Worm (Caenorhabditis elegans): ENCODE measurements around the gene ZK1307.9.
A peak's percentile ranks its signal among the peaks of the same experiment; 100 is the strongest.

ZK1307.9 gene

ce11 chrII:9621913-9622348 is 27.4 kb upstream of the ZK1307.9 start:
- TF ChIP-seq unc-62 (GFP tag; optimal IDR thresholded peaks at IDR 0.05) (no peak), pha-4 (tag; optimal IDR thresholded peaks at IDR 0.05) (peak; percentile 91), nhr-23 (tag; optimal IDR thresholded peaks at IDR 0.05) (peak; percentile 8)

ce11 chrII:9624110-9624695 is 25.1 kb upstream of the ZK1307.9 start, which contains the start of the genes dnj-20 and ZK1307.8:
Gene dnj-20 (minus strand): TSS chrII:9624176.
Gene ZK1307.8 (plus strand): TSS chrII:9624613.
- no peak for TF ChIP-seq ceh-9 (tag; optimal IDR thresholded peaks at IDR 0.05)
- no peak for TF ChIP-seq ama-1 (optimal IDR thresholded peaks at IDR 0.05)
- peak; percentile 34 for TF ChIP-seq pqm-1 (tag; optimal IDR thresholded peaks at IDR 0.05)
- peak; percentile 40 for TF ChIP-seq lin-15B (tag; optimal IDR thresholded peaks at IDR 0.05)
- TF ChIP-seq egl-5 (tag; optimal IDR thresholded peaks at IDR 0.05): no peak
- no peak for TF ChIP-seq ceh-28 (tag; optimal IDR thresholded peaks at IDR 0.05)
- no peak for TF ChIP-seq nhr-25 (tag; optimal IDR thresholded peaks at IDR 0.05)
- no peak for TF ChIP-seq daf-12 (tag; optimal IDR thresholded peaks at IDR 0.05)
- TF ChIP-seq egl-27 (tag; optimal IDR thresholded peaks at IDR 0.05): no peak
- TF ChIP-seq fkh-2 (tag; optimal IDR thresholded peaks at IDR 0.05): no peak
- no peak for TF ChIP-seq nhr-237 (tag; optimal IDR thresholded peaks at IDR 0.05)
- no peak for TF ChIP-seq R02D3.7 (tag; optimal IDR thresholded peaks at IDR 0.05)
- no peak for TF ChIP-seq unc-62 (GFP tag; optimal IDR thresholded peaks at IDR 0.05)
- TF ChIP-seq unc-39 (tag; optimal IDR thresholded peaks at IDR 0.05): no peak
- TF ChIP-seq nhr-67 (tag; optimal IDR thresholded peaks at IDR 0.05): no peak
- no peak for TF ChIP-seq nhr-28 (tag; optimal IDR thresholded peaks at IDR 0.05)
- TF ChIP-seq fos-1 (tag; optimal IDR thresholded peaks at IDR 0.05): no peak
- TF ChIP-seq elt-3 (tag; optimal IDR thresholded peaks at IDR 0.05): no peak
- no peak for TF ChIP-seq ztf-11 (tag; optimal IDR thresholded peaks at IDR 0.05)
- peak; percentile 33 for TF ChIP-seq hmg-11 (tag; optimal IDR thresholded peaks at IDR 0.05)
- no peak for TF ChIP-seq snpc-4 (tag; optimal IDR thresholded peaks at IDR 0.05)
- TF ChIP-seq aly-2 (tag; optimal IDR thresholded peaks at IDR 0.05): no peak
- TF ChIP-seq nhr-11 (tag; optimal IDR thresholded peaks at IDR 0.05): no peak
- TF ChIP-seq nfya-1 (tag; optimal IDR thresholded peaks at IDR 0.05; ENCODE audit: insufficient read depth): peak; percentile 34
- TF ChIP-seq fkh-10 (GFP tag; optimal IDR thresholded peaks at IDR 0.05): no peak
- TF ChIP-seq pha-4 (tag; optimal IDR thresholded peaks at IDR 0.05): peak; percentile 9
- no peak for TF ChIP-seq nhr-76 (tag; optimal IDR thresholded peaks at IDR 0.05)
- TF ChIP-seq elt-1 (tag; optimal IDR thresholded peaks at IDR 0.05): no peak
- TF ChIP-seq nhr-43 (tag; optimal IDR thresholded peaks at IDR 0.05; ENCODE audit: poor library complexity, severe bottlenecking): no peak
- TF ChIP-seq ztf-4 (tag; optimal IDR thresholded peaks at IDR 0.05): no peak
- TF ChIP-seq mml-1 (tag; optimal IDR thresholded peaks at IDR 0.05): no peak
- no peak for TF ChIP-seq lsy-12 (tag; optimal IDR thresholded peaks at IDR 0.05)
- TF ChIP-seq skn-1 (tag; optimal IDR thresholded peaks at IDR 0.05): no peak
- TF ChIP-seq eor-1 (tag; optimal IDR thresholded peaks at IDR 0.05): no peak
- TF ChIP-seq zag-1 (tag; optimal IDR thresholded peaks at IDR 0.05): no peak
- no peak for TF ChIP-seq nhr-77 (tag; optimal IDR thresholded peaks at IDR 0.05)
- no peak for TF ChIP-seq nhr-12 (tag; optimal IDR thresholded peaks at IDR 0.05)
- TF ChIP-seq elt-2 (tag; optimal IDR thresholded peaks at IDR 0.05): peak; percentile 45
- TF ChIP-seq ceh-82 (tag; optimal IDR thresholded peaks at IDR 0.05): no peak
- no peak for TF ChIP-seq jun-1 (tag; optimal IDR thresholded peaks at IDR 0.05)
- no peak for TF ChIP-seq mdl-1 (tag; optimal IDR thresholded peaks at IDR 0.05)
- TF ChIP-seq sea-2 (GFP tag; optimal IDR thresholded peaks at IDR 0.05): no peak
- TF ChIP-seq ceh-16 (tag; optimal IDR thresholded peaks at IDR 0.05): no peak
- TF ChIP-seq tbx-2 (tag; optimal IDR thresholded peaks at IDR 0.05): no peak
- peak; percentile 22 for TF ChIP-seq lin-39 (tag; optimal IDR thresholded peaks at IDR 0.05)
- no peak for TF ChIP-seq ZK546.5 (tag; optimal IDR thresholded peaks at IDR 0.05)
- no peak for TF ChIP-seq nhr-23 (tag; optimal IDR thresholded peaks at IDR 0.05)
